Worm (Caenorhabditis elegans) whole organism, L4 larva: ENCODE measurements around the gene srw-82.

Experiments
- Y75B8A.6 ChIP-seq: fragments of 200-800 bp; sonication (Bioruptor generic); IDR thresholded peaks from 2 replicates; pipeline ENCODE4 v1.3.6; 2022; ENCODE audit warnings: missing genetic modification reagents, missing genetic modification characterization, missing compliant biosample characterization
- ama-1 ChIP-seq: fragments of 150-350 bp; optimal IDR thresholded peaks from 2 replicates; lab custom pipeline; 2014; ENCODE audit warnings: inconsistent platforms, mixed read lengths
- ceh-82 ChIP-seq: sonication (generic microtip); optimal IDR thresholded peaks from 2 replicates; lab custom pipeline; 2017; ENCODE audit warnings: missing biosample characterization, missing genetic modification characterization
- egl-27 ChIP-seq: sonication (generic microtip); optimal IDR thresholded peaks from 3 replicates; lab custom pipeline; 2017; ENCODE audit warnings: missing biosample characterization, missing genetic modification reagents, missing genetic modification characterization
- hlh-30 ChIP-seq: sonication (generic microtip); optimal IDR thresholded peaks from 2 replicates; lab custom pipeline; 2017; ENCODE audit warnings: antibody characterized with exemption, mild to moderate bottlenecking, missing genetic modification characterization, missing compliant biosample characterization; ENCODE audit not compliant: insufficient read depth
- nhr-28 ChIP-seq: fragments of 150-350 bp; optimal IDR thresholded peaks from 2 replicates; lab custom pipeline; 2014; ENCODE audit warnings: missing biosample characterization, missing genetic modification characterization
- pqm-1 ChIP-seq: sonication (generic microtip); optimal IDR thresholded peaks from 2 replicates; lab custom pipeline; 2017; ENCODE audit warnings: missing biosample characterization, missing genetic modification characterization
- snpc-4 ChIP-seq: fragments of 150-350 bp; optimal IDR thresholded peaks from 2 replicates; lab custom pipeline; 2014; ENCODE audit warnings: missing biosample characterization, missing genetic modification characterization

- TF ChIP-seq ceh-82 (no peak), hlh-30 (tag; lab: Kevin White, UChicago) (no peak), ama-1 (lab: Kevin White, UChicago) (no peak), Y75B8A.6 (GFP tag; lab: Robert Waterston, UW) (no peak), snpc-4 (tag; lab: Kevin White, UChicago) (no peak), pqm-1 (tag; lab: Kevin White, UChicago) (no peak), nhr-28 (tag; lab: Kevin White, UChicago) (no peak), egl-27 (tag; lab: Kevin White, UChicago) (no peak)
Measured at ce11 chrV:18425544-18425943, 6.0 kb upstream of the srw-82 start, which contains the start of gene ZK262.19.
